Worm (Caenorhabditis elegans) whole organism, L2 larva: ENCODE results near the gene gos-28.

Experiments
- F13H6.1 ChIP-seq: sonication (generic microtip); optimal IDR thresholded peaks from 2 replicates; lab custom pipeline; 2016; ENCODE audit warnings: missing genetic modification characterization, missing compliant biosample characterization
- R02D3.7 ChIP-seq: fragments of 150-350 bp; optimal IDR thresholded peaks from 2 replicates; lab custom pipeline; 2014; ENCODE audit warnings: missing biosample characterization, missing genetic modification characterization
- ZK546.5 ChIP-seq: sonication (generic microtip); optimal IDR thresholded peaks from 2 replicates; lab custom pipeline; 2017; ENCODE audit warnings: missing biosample characterization, missing genetic modification characterization
- egl-27 ChIP-seq: sonication (generic microtip); optimal IDR thresholded peaks from 3 replicates; lab custom pipeline; 2017; ENCODE audit warnings: missing biosample characterization, missing genetic modification reagents, missing genetic modification characterization
- elt-1 ChIP-seq: fragments of 150-350 bp; optimal IDR thresholded peaks from 2 replicates; lab custom pipeline; 2014; ENCODE audit warnings: missing biosample characterization, missing genetic modification characterization
- elt-3 ChIP-seq: sonication (generic microtip); optimal IDR thresholded peaks from 2 replicates; lab custom pipeline; 2017; ENCODE audit warnings: missing biosample characterization, missing genetic modification characterization
- lin-13 ChIP-seq: fragments of 150-350 bp; optimal IDR thresholded peaks from 2 replicates; lab custom pipeline; 2014; ENCODE audit warnings: missing biosample characterization, missing genetic modification reagents, missing genetic modification characterization
- lin-39 ChIP-seq: fragments of 150-350 bp; optimal IDR thresholded peaks from 2 replicates; lab custom pipeline; 2014; ENCODE audit warnings: missing biosample characterization, missing genetic modification reagents, missing genetic modification characterization
- nhr-11 ChIP-seq: fragments of 150-350 bp; optimal IDR thresholded peaks from 2 replicates; lab custom pipeline; 2014; ENCODE audit warnings: missing biosample characterization, missing genetic modification characterization
- nhr-25 ChIP-seq: fragments of 150-350 bp; sonication (generic microtip); optimal IDR thresholded peaks from 3 replicates; lab custom pipeline; 2014; ENCODE audit warnings: missing biosample characterization, missing genetic modification characterization
- skn-1 ChIP-seq: sonication (generic microtip); optimal IDR thresholded peaks from 2 replicates; lab custom pipeline; 2017; ENCODE audit warnings: missing biosample characterization, missing genetic modification characterization
- snpc-4 ChIP-seq: fragments of 150-350 bp; optimal IDR thresholded peaks from 2 replicates; lab custom pipeline; 2014; ENCODE audit warnings: missing biosample characterization, missing genetic modification characterization
- unc-62 ChIP-seq: fragments of 150-350 bp; optimal IDR thresholded peaks from 2 replicates; lab custom pipeline; 2014; ENCODE audit warnings: missing biosample characterization, missing genetic modification reagents, missing genetic modification characterization
- ztf-11 ChIP-seq: sonication (generic microtip); optimal IDR thresholded peaks from 2 replicates; lab custom pipeline; 2017; ENCODE audit warnings: missing biosample characterization, missing genetic modification characterization

ce11 chrIII:7359037-7359548 is 10.1 kb upstream of the gos-28 start, which contains the start of the genes eco-1 and hmgr-1:
- TF ChIP-seq R02D3.7 (no peak), nhr-11 (no peak), unc-62 (GFP tag; lab: Kevin White, UChicago) (no peak), nhr-25 (tag; lab: Kevin White, UChicago) (no peak), lin-13 (GFP tag; lab: Kevin White, UChicago) (no peak), ztf-11 (tag; lab: Kevin White, UChicago) (no peak), skn-1 (tag; lab: Kevin White, UChicago) (no peak), egl-27 (tag; lab: Kevin White, UChicago) (no peak), snpc-4 (tag; lab: Kevin White, UChicago) (no peak), F13H6.1 (tag; lab: Kevin White, UChicago) (no peak), ZK546.5 (no peak), lin-39 (tag; lab: Kevin White, UChicago) (no peak), elt-3 (tag; lab: Kevin White, UChicago) (no peak), elt-1 (tag; lab: Kevin White, UChicago) (no peak)
